Fruit fly (Drosophila melanogaster) whole organism, embryonic: ENCODE data around the gene CG15203.

Experiments
- Atf-2 ChIP-seq: fragments of 200-800 bp; sonication (Bioruptor generic); optimal IDR thresholded peaks from 2 replicates; lab custom pipeline; 2016; ENCODE audit warnings: missing biosample characterization, missing genetic modification characterization
- Awh ChIP-seq: fragments of 200-800 bp; sonication (Bioruptor generic); IDR thresholded peaks from 2 replicates; pipeline ENCODE4, ENCODE4 v1.3.6; 2022; ENCODE audit warnings: missing biosample characterization, missing genetic modification characterization
- CG10267 ChIP-seq: fragments of 200-800 bp; sonication (Bioruptor generic); optimal IDR thresholded peaks from 2 replicates; lab custom pipeline; 2018; ENCODE audit warnings: missing biosample characterization, mild to moderate bottlenecking, missing genetic modification characterization, moderate library complexity
- CG11696 ChIP-seq: fragments of 200-800 bp; sonication (Bioruptor generic); IDR thresholded peaks from 2 replicates; pipeline ENCODE4 v1.3.6; 2022; ENCODE audit warnings: missing biosample characterization, missing genetic modification characterization
- CG12942 ChIP-seq: fragments of 200-800 bp; sonication (Bioruptor generic); optimal IDR thresholded peaks from 3 replicates; lab custom pipeline; 2016; ENCODE audit warnings: missing biosample characterization, missing genetic modification characterization
- CG14441 ChIP-seq: fragments of 200-800 bp; sonication (Bioruptor generic); IDR thresholded peaks from 2 replicates; pipeline ENCODE4 v1.3.6; 2022; ENCODE audit warnings: missing biosample characterization, missing genetic modification characterization
- CG14667 ChIP-seq: fragments of 200-800 bp; sonication (Bioruptor generic); IDR thresholded peaks from 2 replicates; pipeline ENCODE4 v1.3.6; 2022; ENCODE audit warnings: missing biosample characterization, missing genetic modification characterization
- CG14965 ChIP-seq: fragments of 200-800 bp; sonication (Bioruptor generic); optimal IDR thresholded peaks from 2 replicates; lab custom pipeline; 2016; ENCODE audit warnings: missing biosample characterization, missing genetic modification characterization, borderline replicate concordance
- CG15696 ChIP-seq: fragments of 200-800 bp; sonication (Bioruptor generic); optimal IDR thresholded peaks from 2 replicates; lab custom pipeline; 2019; ENCODE audit warnings: missing biosample characterization, mild to moderate bottlenecking, missing genetic modification characterization, moderate library complexity
- CG17385 ChIP-seq: fragments of 200-800 bp; sonication (Bioruptor generic); optimal IDR thresholded peaks from 3 replicates; lab custom pipeline; 2018; ENCODE audit warnings: missing biosample characterization, mild to moderate bottlenecking, missing genetic modification characterization
- CG17802 ChIP-seq: fragments of 200-800 bp; sonication (Bioruptor generic); optimal IDR thresholded peaks from 2 replicates; lab custom pipeline; 2018; ENCODE audit warnings: missing biosample characterization, mild to moderate bottlenecking, missing genetic modification characterization, moderate library complexity
- CG18764 ChIP-seq: fragments of 200-800 bp; sonication (Bioruptor generic); optimal IDR thresholded peaks from 3 replicates; lab custom pipeline; 2016; ENCODE audit warnings: missing biosample characterization, missing genetic modification characterization
- CG31388 ChIP-seq: fragments of 200-800 bp; sonication (Bioruptor generic); optimal IDR thresholded peaks from 2 replicates; lab custom pipeline; 2016; ENCODE audit warnings: missing biosample characterization, missing genetic modification characterization
- CG4328 ChIP-seq: fragments of 200-800 bp; sonication (Bioruptor generic); optimal IDR thresholded peaks from 3 replicates; lab custom pipeline; 2017; ENCODE audit warnings: missing biosample characterization, missing genetic modification reagents, missing genetic modification characterization
- CG7271 ChIP-seq: fragments of 200-800 bp; sonication (Bioruptor generic); optimal IDR thresholded peaks from 2 replicates; lab custom pipeline; 2018; ENCODE audit warnings: missing biosample characterization, mild to moderate bottlenecking, missing genetic modification characterization, moderate library complexity
- CG7357 ChIP-seq: fragments of 200-800 bp; sonication (Bioruptor generic); IDR thresholded peaks from 3 replicates; pipeline ENCODE4 v1.3.6; 2022; ENCODE audit warnings: missing biosample characterization, missing genetic modification characterization
- CkIIα-i1 ChIP-seq: fragments of 200-800 bp; sonication (Bioruptor generic); IDR thresholded peaks from 2 replicates; pipeline ENCODE4 v1.3.6; 2022; ENCODE audit warnings: missing biosample characterization, missing genetic modification characterization
- Elba2 ChIP-seq: fragments of 200-800 bp; sonication (Bioruptor generic); optimal IDR thresholded peaks from 3 replicates; lab custom pipeline; 2016; ENCODE audit warnings: missing biosample characterization, missing genetic modification characterization
- Ets65A ChIP-seq: fragments of 200-800 bp; sonication (Bioruptor generic); peaks from one replicate; lab custom pipeline; 2016; ENCODE audit warnings: missing biosample characterization, missing genetic modification characterization
- Hey ChIP-seq: fragments of 200-800 bp; sonication (Bioruptor generic); optimal IDR thresholded peaks from 3 replicates; lab custom pipeline; 2018; ENCODE audit warnings: missing biosample characterization, mild to moderate bottlenecking, missing genetic modification characterization
- Hmr ChIP-seq: fragments of 200-800 bp; sonication (Bioruptor generic); optimal IDR thresholded peaks from 3 replicates; lab custom pipeline; 2017; ENCODE audit warnings: mild to moderate bottlenecking, missing biosample characterization, missing genetic modification reagents, missing genetic modification characterization
- Mad ChIP-seq: fragments of 200-800 bp; sonication (Bioruptor generic); optimal IDR thresholded peaks from 2 replicates; lab custom pipeline; 2016; ENCODE audit warnings: missing biosample characterization, missing genetic modification characterization
- Nf-YA ChIP-seq: fragments of 200-800 bp; sonication (Bioruptor generic); IDR thresholded peaks from 2 replicates; pipeline ENCODE4 v1.3.6; 2022; ENCODE audit warnings: missing biosample characterization, missing genetic modification characterization
- Nf-YB ChIP-seq: fragments of 200-800 bp; sonication (Bioruptor generic); optimal IDR thresholded peaks from 3 replicates; lab custom pipeline; 2019; ENCODE audit warnings: missing biosample characterization, mild to moderate bottlenecking, missing genetic modification characterization, moderate library complexity
- Rfx ChIP-seq: fragments of 200-800 bp; sonication (Bioruptor generic); IDR thresholded peaks from 2 replicates; pipeline ENCODE4 v1.3.6; 2022; ENCODE audit warnings: missing biosample characterization, missing genetic modification characterization
- Trl ChIP-seq, 3 experiments: fragments of >200 bp in 2 of 3; fragments of 200-800 bp in 1 of 3; sonication (Bioruptor generic) in 1 of 3; optimal IDR thresholded peaks; 2 replicates in 1 of 3; 3 replicates in 2 of 3; lab custom pipeline; 2016 to 2017; ENCODE audit warnings: missing biosample characterization in 1 of 3, missing genetic modification characterization in 1 of 3
- cas ChIP-seq: fragments of 200-800 bp; sonication (Bioruptor generic); IDR thresholded peaks from 2 replicates; pipeline ENCODE4 v1.3.6; 2022; ENCODE audit warnings: missing biosample characterization, missing genetic modification characterization
- ci ChIP-seq: fragments of 200-800 bp; sonication (Bioruptor generic); IDR thresholded peaks from 3 replicates; pipeline ENCODE4 v1.3.6; 2022; ENCODE audit warnings: missing biosample characterization, missing genetic modification characterization
- dan ChIP-seq: fragments of 200-800 bp; sonication (Bioruptor generic); IDR thresholded peaks from 2 replicates; pipeline ENCODE4 v1.3.6; 2022; ENCODE audit warnings: missing biosample characterization, missing genetic modification characterization
- dmrt99B ChIP-seq: fragments of 200-800 bp; sonication (Bioruptor generic); optimal IDR thresholded peaks from 2 replicates; lab custom pipeline; 2018; ENCODE audit warnings: missing biosample characterization, mild to moderate bottlenecking, missing genetic modification characterization, moderate library complexity
- esg ChIP-seq: fragments of 200-800 bp; sonication (Bioruptor generic); conservative IDR thresholded peaks from 2 replicates; pipeline ENCODE4 v1.3.6; 2022; ENCODE audit warnings: missing biosample characterization, missing genetic modification characterization
- eve ChIP-seq, 2 experiments: fragments of >200 bp; optimal IDR thresholded peaks; 2 replicates each; lab custom pipeline; 2017; ENCODE audit warnings: missing biosample characterization in 2 of 2, missing genetic modification characterization in 2 of 2
- gcm ChIP-seq: fragments of 200-800 bp; sonication (Bioruptor generic); optimal IDR thresholded peaks from 2 replicates; lab custom pipeline; 2019; ENCODE audit warnings: missing biosample characterization, mild to moderate bottlenecking, missing genetic modification characterization, moderate library complexity
- gfzf ChIP-seq: fragments of 200-800 bp; sonication (Bioruptor generic); optimal IDR thresholded peaks from 2 replicates; lab custom pipeline; 2016; ENCODE audit warnings: missing biosample characterization, mild to moderate bottlenecking, missing genetic modification characterization, moderate library complexity
- hkb ChIP-seq, 2 experiments: fragments of 200-800 bp in 1 of 2; fragments of >200 bp in 1 of 2; sonication (Bioruptor generic) in 1 of 2; IDR thresholded peaks in 1 of 2; optimal IDR thresholded peaks in 1 of 2; 2 replicates each; pipeline versions ENCODE4 v1.3.6 to Lab custom; 2017 to 2022; ENCODE audit warnings: missing biosample characterization in 1 of 2, missing genetic modification characterization in 1 of 2
- insv ChIP-seq, 2 experiments: fragments of 200-800 bp; sonication (Bioruptor generic); optimal IDR thresholded peaks; 3 replicates each; lab custom pipeline; 2016 to 2018; ENCODE audit warnings: missing biosample characterization in 2 of 2, missing genetic modification characterization in 2 of 2
- lab ChIP-seq: fragments of 200-800 bp; sonication (Bioruptor generic); optimal IDR thresholded peaks from 3 replicates; lab custom pipeline; 2017; ENCODE audit warnings: missing biosample characterization, missing genetic modification characterization, mild to moderate bottlenecking, moderate library complexity, missing genetic modification reagents
- mirr ChIP-seq: fragments of 200-800 bp; sonication (Bioruptor generic); optimal IDR thresholded peaks from 3 replicates; lab custom pipeline; 2018; ENCODE audit warnings: missing biosample characterization, mild to moderate bottlenecking, missing genetic modification characterization
- oc ChIP-seq: fragments of 200-800 bp; sonication (Bioruptor generic); optimal IDR thresholded peaks from 2 replicates; lab custom pipeline; 2018; ENCODE audit warnings: missing biosample characterization, mild to moderate bottlenecking, missing genetic modification characterization, moderate library complexity
- prd ChIP-seq, 3 experiments: fragments of >200 bp in 2 of 3; fragments of 200-800 bp in 1 of 3; sonication (Bioruptor generic) in 1 of 3; optimal IDR thresholded peaks in 2 of 3; IDR thresholded peaks in 1 of 3; 2 replicates in 2 of 3; 3 replicates in 1 of 3; pipeline versions ENCODE4 v1.3.6 to Lab custom; 2017 to 2022; ENCODE audit warnings: missing biosample characterization in 1 of 3, missing genetic modification characterization in 1 of 3
- pros ChIP-seq: fragments of 200-800 bp; sonication (Bioruptor generic); optimal IDR thresholded peaks from 3 replicates; lab custom pipeline; 2019; ENCODE audit warnings: missing biosample characterization, mild to moderate bottlenecking, missing genetic modification characterization, moderate library complexity
- psq ChIP-seq: fragments of 200-800 bp; sonication (Bioruptor generic); optimal IDR thresholded peaks from 2 replicates; lab custom pipeline; 2017; ENCODE audit warnings: missing biosample characterization, missing genetic modification characterization
- pum ChIP-seq: fragments of 200-800 bp; sonication (Bioruptor generic); optimal IDR thresholded peaks from 2 replicates; lab custom pipeline; 2016; ENCODE audit warnings: missing biosample characterization, missing genetic modification characterization
- tgo ChIP-seq: fragments of 200-800 bp; sonication (Bioruptor generic); IDR thresholded peaks from 3 replicates; pipeline ENCODE4 v1.3.6; 2022; ENCODE audit warnings: missing biosample characterization, missing genetic modification characterization
- tna ChIP-seq: fragments of 200-800 bp; sonication (Bioruptor generic); IDR thresholded peaks from 2 replicates; pipeline ENCODE4 v1.3.6; 2022; ENCODE audit warnings: missing biosample characterization, missing genetic modification characterization; ENCODE audit not compliant: partially characterized antibody
- twi ChIP-seq: fragments of 200-800 bp; optimal IDR thresholded peaks from 2 replicates; lab custom pipeline; 2019; ENCODE audit warnings: missing biosample characterization, mild to moderate bottlenecking, missing genetic modification characterization, moderate library complexity
- vfl ChIP-seq: fragments of 200-800 bp; sonication (Bioruptor generic); optimal IDR thresholded peaks from 2 replicates; lab custom pipeline; 2016; ENCODE audit warnings: missing biosample characterization, missing genetic modification characterization
- wdn ChIP-seq: fragments of 200-800 bp; sonication (Bioruptor generic); IDR thresholded peaks from 2 replicates; pipeline ENCODE4 v1.3.6; 2022; ENCODE audit warnings: missing biosample characterization, missing genetic modification characterization
- zfh2 ChIP-seq: fragments of 200-800 bp; sonication (Bioruptor generic); optimal IDR thresholded peaks from 2 replicates; lab custom pipeline; 2016; ENCODE audit warnings: missing biosample characterization, missing genetic modification characterization

Gene CG15203

DNA sequence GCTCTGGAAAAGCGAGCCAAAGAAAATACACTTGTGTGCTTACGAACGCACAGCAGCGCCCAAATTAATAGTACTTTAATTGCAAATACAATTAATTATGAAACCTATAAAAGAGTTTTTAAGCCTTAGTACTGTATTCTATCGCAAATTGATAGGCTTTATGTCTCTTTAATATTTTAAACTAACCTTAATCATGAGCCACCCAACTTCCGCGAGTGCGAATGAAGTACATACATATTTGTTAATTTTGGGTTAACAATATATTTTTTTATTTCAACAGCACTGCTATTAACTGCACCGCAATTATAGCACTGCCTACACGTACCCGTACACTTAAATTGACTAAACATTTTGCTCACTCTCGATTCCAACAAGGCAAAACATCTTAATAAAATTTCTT is 14.9 kb downstream of the CG15203 start (continued):
- TF ChIP-seq Trl (optimal IDR thresholded peaks at IDR 0.05; lab: Kevin White, UChicago) (no peak), Trl (GFP tag; optimal IDR thresholded peaks at IDR 0.05; lab: Kevin White, UChicago) (no peak), oc (tag; lab: Kevin White, UChicago) (no peak), CG10267 (tag; lab: Kevin White, UChicago) (no peak), CG18764 (no peak), prd (optimal IDR thresholded peaks at IDR 0.05; lab: Kevin White, UChicago) (no peak), prd (GFP tag; IDR thresholded peaks at IDR 0.05; lab: Robert Waterston, UW) (peak; percentile 53; the same call in 2 of the 3 replicates), mirr (GFP tag; lab: Kevin White, UChicago) (no peak), wdn (no peak), cas (GFP tag; lab: Robert Waterston, UW) (no peak), CG14965 (no peak), vfl (GFP tag; lab: Kevin White, UChicago) (no peak), pum (GFP tag; lab: Kevin White, UChicago) (no peak), CG17802 (no peak), Mad (GFP tag; lab: Kevin White, UChicago) (no peak), gfzf (GFP tag; lab: Kevin White, UChicago) (no peak), Nf-YB (GFP tag; lab: Kevin White, UChicago) (no peak), Nf-YA (GFP tag; lab: Robert Waterston, UW) (no peak), CG17385 (GFP tag; lab: Kevin White, UChicago) (peak; percentile 57), insv (GFP tag; optimal IDR thresholded peaks at IDR 0.05; lab: Kevin White, UChicago) (no peak), zfh2 (no peak), Elba2 (GFP tag; lab: Kevin White, UChicago) (no peak), tgo (GFP tag; lab: Robert Waterston, UW) (no peak; the same call in 2 of the 3 replicates), Ets65A (GFP tag; lab: Kevin White, UChicago) (peak; percentile 73), dan (GFP tag; lab: Robert Waterston, UW) (no peak), Atf-2 (GFP tag; lab: Kevin White, UChicago) (no peak), esg (GFP tag; lab: Robert Waterston, UW) (0 out of 2 replicates have a peak, but pooled peaks have one; percentile 31), Hmr (peak; percentile 67), twi (no peak), gcm (no peak), CG31388 (GFP tag; lab: Kevin White, UChicago) (no peak), CG7271 (tag; lab: Kevin White, UChicago) (no peak), CG14441 (GFP tag; lab: Robert Waterston, UW) (peak; percentile 51; the same call in 1 of the 2 replicates), hkb (optimal IDR thresholded peaks at IDR 0.05; lab: Kevin White, UChicago) (no peak), hkb (GFP tag; IDR thresholded peaks at IDR 0.05; lab: Robert Waterston, UW) (no peak; the same call in none of the 2 replicates), Hey (no peak), CG15696 (peak; percentile 21), tna (GFP tag; lab: Robert Waterston, UW) (no peak), psq (GFP tag; lab: Kevin White, UChicago) (no peak), CG7357 (GFP tag; lab: Robert Waterston, UW) (0 out of 3 replicates have a peak, but pooled peaks have one; percentile 26), Rfx (GFP tag; lab: Robert Waterston, UW) (no peak; the same call in 1 of the 2 replicates), CG14667 (GFP tag; lab: Robert Waterston, UW) (0 out of 2 replicates have a peak, but pooled peaks have one; percentile 34), Awh (no peak), CG12942 (GFP tag; lab: Kevin White, UChicago) (no peak), eve (GFP tag; optimal IDR thresholded peaks at IDR 0.05; lab: Kevin White, UChicago) (no peak), CkIIα-i1 (no peak), CG11696 (peak; percentile 58), CG4328 (GFP tag; lab: Kevin White, UChicago) (no peak), ci (GFP tag; lab: Robert Waterston, UW) (no peak), lab (GFP tag; lab: Kevin White, UChicago) (peak; percentile 77), dmrt99B (peak; percentile 29), pros (GFP tag; lab: Kevin White, UChicago) (no peak)
